Worm (Caenorhabditis elegans): Measurements from ENCODE around the gene D2096.7.

DNA sequence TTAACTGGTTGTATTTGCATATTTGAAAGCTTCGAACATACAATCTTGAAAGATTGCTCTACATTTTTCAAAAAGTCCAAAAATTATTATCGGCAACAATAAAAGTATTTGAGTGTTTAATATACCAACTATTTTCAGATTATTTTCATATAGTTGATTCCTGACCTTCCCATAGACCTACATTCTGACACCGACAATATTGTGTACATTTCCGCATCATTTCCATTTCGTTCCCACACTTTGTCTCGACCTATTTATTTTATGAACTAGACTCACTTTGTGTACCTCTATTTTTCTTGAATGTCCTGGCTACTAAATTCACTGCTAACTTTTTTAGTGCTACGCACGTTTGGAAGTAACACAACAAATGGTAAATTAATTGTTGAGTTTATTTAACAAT, 35.0 kb downstream of the D2096.7 start, which contains the start of gene lgc-5:
- TF ChIP-seq lin-13 (GFP tag; optimal IDR thresholded peaks at IDR 0.05) (no peak), snpc-4 (tag; optimal IDR thresholded peaks at IDR 0.05) (no peak)

All from whole organism, L2 larva.